Worm (Caenorhabditis elegans) whole organism, midembryonic: ENCODE data around the gene ugt-42.

Experiments used
- T22C8.4 ChIP-seq: fragments of 200-800 bp; sonication (Bioruptor generic); IDR thresholded peaks from 2 replicates; pipeline ENCODE4 v1.3.6; 2022; ENCODE audit warnings: missing genetic modification characterization, missing compliant biosample characterization
- cog-1 ChIP-seq: sonication (generic microtip); optimal IDR thresholded peaks from 2 replicates; lab custom pipeline; 2016; ENCODE audit warnings: missing genetic modification characterization, missing compliant biosample characterization
- flt-1 ChIP-seq: fragments of 200-800 bp; sonication (Bioruptor generic); IDR thresholded peaks from 2 replicates; pipeline ENCODE4 v1.3.6; 2022; ENCODE audit warnings: missing genetic modification characterization, missing compliant biosample characterization
- med-1 ChIP-seq: sonication (generic microtip); optimal IDR thresholded peaks from 2 replicates; lab custom pipeline; 2017; ENCODE audit warnings: missing genetic modification characterization, mild to moderate bottlenecking, missing compliant biosample characterization, antibody characterized with exemption, missing genetic modification reagents; ENCODE audit not compliant: insufficient read depth
- ref-1 ChIP-seq: fragments of 200-800 bp; sonication (Bioruptor generic); conservative IDR thresholded peaks from 2 replicates; pipeline ENCODE4 v1.3.6; 2022; ENCODE audit warnings: missing genetic modification reagents, missing genetic modification characterization, missing compliant biosample characterization
- tab-1 ChIP-seq: fragments of 200-800 bp; sonication (Bioruptor generic); IDR thresholded peaks from 2 replicates; pipeline ENCODE4 v1.3.6; 2022; ENCODE audit warnings: missing genetic modification characterization, missing compliant biosample characterization
- ztf-29 ChIP-seq: fragments of 200-800 bp; sonication (Bioruptor generic); IDR thresholded peaks from 2 replicates; pipeline ENCODE4 v1.3.6; 2022; ENCODE audit warnings: missing genetic modification reagents, missing genetic modification characterization, missing compliant biosample characterization

DNA sequence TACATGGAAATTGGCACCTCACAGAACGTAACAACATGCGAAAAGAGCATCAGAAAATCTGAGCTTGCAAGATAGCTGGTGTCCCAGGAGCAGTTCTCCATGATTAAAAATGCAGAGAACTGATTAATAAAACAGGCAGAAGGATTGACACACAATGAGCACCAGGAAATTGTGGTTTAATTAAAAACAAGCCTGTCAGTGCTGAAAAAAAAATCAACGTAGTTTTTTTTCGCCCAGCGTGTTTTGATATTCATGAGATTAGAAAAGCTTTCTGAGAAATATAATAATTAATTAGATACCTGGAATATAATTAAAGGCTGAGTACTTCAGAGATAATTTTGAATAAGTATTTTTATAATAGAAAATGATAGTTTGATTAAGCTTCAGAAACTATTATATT, 10.7 kb downstream of the ugt-42 start, which contains the start of gene srh-246:
- TF ChIP-seq tab-1 (GFP tag; lab: Robert Waterston, UW) (no peak), ref-1 (GFP tag; lab: Robert Waterston, UW) (no peak), ztf-29 (GFP tag; lab: Robert Waterston, UW) (no peak), flt-1 (GFP tag; lab: Robert Waterston, UW) (no peak), cog-1 (tag; lab: Kevin White, UChicago) (no peak), T22C8.4 (GFP tag; lab: Robert Waterston, UW) (no peak), med-1 (no peak)
